Worm (Caenorhabditis elegans): ENCODE results near the gene C16A11.3.

ce11 chrII:4277639-4278038, 48.3 kb downstream of the C16A11.3 start:
- no peak for TF ChIP-seq egl-27 (tag; optimal IDR thresholded peaks at IDR 0.05)
- TF ChIP-seq ceh-16 (tag; optimal IDR thresholded peaks at IDR 0.05) = no peak
- no peak for TF ChIP-seq R02D3.7 (tag; optimal IDR thresholded peaks at IDR 0.05)
- no peak for TF ChIP-seq lin-39 (tag; optimal IDR thresholded peaks at IDR 0.05)
- TF ChIP-seq unc-55 (GFP tag; optimal IDR thresholded peaks at IDR 0.05) = no peak
- TF ChIP-seq ama-1 (optimal IDR thresholded peaks at IDR 0.05) = no peak
- no peak for TF ChIP-seq mab-5 (tag; optimal IDR thresholded peaks at IDR 0.05)
- TF ChIP-seq crh-2 (tag; optimal IDR thresholded peaks at IDR 0.05) = no peak
- TF ChIP-seq nhr-25 (tag; optimal IDR thresholded peaks at IDR 0.05) = no peak
- TF ChIP-seq unc-62 (GFP tag; optimal IDR thresholded peaks at IDR 0.05) = no peak
- no peak for TF ChIP-seq nhr-6 (tag; optimal IDR thresholded peaks at IDR 0.05)
- TF ChIP-seq gmeb-1 (tag; optimal IDR thresholded peaks at IDR 0.05) = no peak
- no peak for TF ChIP-seq ceh-82 (tag; optimal IDR thresholded peaks at IDR 0.05)
